Fruit fly (Drosophila melanogaster): ENCODE measurements around the gene Tie.

Gene Tie

DNA sequence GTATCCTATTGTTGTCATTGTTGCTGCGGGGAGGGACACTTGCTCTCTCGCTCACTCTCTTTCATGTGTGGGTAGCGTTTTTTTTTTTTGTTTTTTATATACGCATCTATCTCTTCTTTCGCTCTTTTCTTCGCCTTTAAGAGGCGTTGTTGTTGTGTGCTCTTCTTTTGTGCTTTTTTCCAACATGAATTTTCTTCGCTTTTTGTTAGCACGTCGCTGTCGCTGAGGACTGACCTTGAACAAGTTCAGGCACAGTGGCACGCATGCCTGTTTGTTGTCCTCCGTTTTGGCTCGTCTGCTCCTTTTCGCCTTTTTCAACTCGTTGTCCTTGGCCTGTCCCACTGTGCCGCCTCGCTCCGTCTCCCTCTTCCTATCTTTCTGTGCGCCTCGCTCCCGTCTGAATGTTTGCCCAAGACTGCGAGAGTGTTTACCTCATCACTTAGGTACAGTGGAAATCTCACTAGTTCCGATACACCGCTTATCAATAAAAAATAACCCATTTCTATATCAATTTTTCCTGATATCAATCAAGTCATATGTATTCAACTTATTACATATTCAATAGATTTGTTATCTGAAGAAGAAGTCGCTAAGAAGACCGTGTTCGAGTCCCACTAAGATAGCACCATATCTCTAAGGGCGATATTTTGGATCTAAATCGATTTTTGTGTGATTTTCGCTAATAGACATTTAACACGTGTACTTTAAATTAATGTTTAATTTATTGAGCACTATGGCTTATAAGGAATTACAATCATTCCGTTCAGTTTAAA, 11.3 kb upstream of the Tie start (continued):
- TF ChIP-seq unc-4 (GFP tag; IDR thresholded peaks at IDR 0.05; ENCODE audit: partially characterized antibody) (no peak), toy (GFP tag; IDR thresholded peaks at IDR 0.05) (no peak), CG34224 (GFP tag; IDR thresholded peaks at IDR 0.05; ENCODE audit: partially characterized antibody) (no peak), CG10274 (GFP tag; optimal IDR thresholded peaks at IDR 0.05) (peak; percentile 6), Hmr (GFP tag; optimal IDR thresholded peaks at IDR 0.05) (peak; percentile 23), Side (GFP tag; optimal IDR thresholded peaks at IDR 0.05) (peak; percentile 49), onecut (GFP tag; IDR thresholded peaks at IDR 0.05) (0 out of 2 replicates have a peak, but pooled peaks have one; percentile 15), lola (GFP tag; optimal IDR thresholded peaks at IDR 0.05) (no peak), CG34376 (GFP tag; optimal IDR thresholded peaks at IDR 0.05) (no peak), Antp (GFP tag; optimal IDR thresholded peaks at IDR 0.05) (peak; percentile 63), Chrac-16 (GFP tag; optimal IDR thresholded peaks at IDR 0.05) (peak; percentile 29), CHES-1-like (GFP tag; optimal IDR thresholded peaks at IDR 0.05) (peak; percentile 45), Adf1 (GFP tag; IDR thresholded peaks at IDR 0.05) (peak; percentile 58), Sry-β (GFP tag; optimal IDR thresholded peaks at IDR 0.05) (no peak), ara (GFP tag; IDR thresholded peaks at IDR 0.05) (peak; percentile 48; the same call in 1 of the 2 replicates), sens (GFP tag) (peak; percentile 92), oc (tag; optimal IDR thresholded peaks at IDR 0.05) (no peak), CG10321 (GFP tag; IDR thresholded peaks at IDR 0.05) (peak; percentile 36; the same call in 1 of the 2 replicates), ewg (GFP tag; optimal IDR thresholded peaks at IDR 0.05) (no peak), corto (GFP tag; optimal IDR thresholded peaks at IDR 0.05) (peak; percentile 26), CG10431 (GFP tag; optimal IDR thresholded peaks at IDR 0.05) (no peak), mam (GFP tag; optimal IDR thresholded peaks at IDR 0.05) (peak; percentile 66), CG13894 (tag; optimal IDR thresholded peaks at IDR 0.05) (peak; percentile 52), row (GFP tag; IDR thresholded peaks at IDR 0.05) (peak; percentile 81), pan (optimal IDR thresholded peaks at IDR 0.05) (no peak), pan (GFP tag; optimal IDR thresholded peaks at IDR 0.05 in 1 of 2, IDR thresholded peaks at IDR 0.05 in 1 of 2) (no peak), CG6765 (GFP tag; optimal IDR thresholded peaks at IDR 0.05) (no peak), cg (GFP tag; optimal IDR thresholded peaks at IDR 0.05) (no peak), shn (GFP tag; optimal IDR thresholded peaks at IDR 0.05) (peak; percentile 36), CG34422 (GFP tag; IDR thresholded peaks at IDR 0.05) (peak; percentile 19; the same call in 1 of the 3 replicates), bbx (GFP tag; IDR thresholded peaks at IDR 0.05; ENCODE audit: partially characterized antibody) (0 out of 2 replicates have a peak, but pooled peaks have one; percentile 11), Mad (GFP tag; optimal IDR thresholded peaks at IDR 0.05) (no peak), cas (GFP tag; IDR thresholded peaks at IDR 0.05) (no peak), Xrp1 (GFP tag; IDR thresholded peaks at IDR 0.05) (peak; percentile 64; the same call in 1 of the 2 replicates), lilli (GFP tag; optimal IDR thresholded peaks at IDR 0.05) (peak; percentile 68), Hmx (GFP tag; optimal IDR thresholded peaks at IDR 0.05) (no peak), CG8924 (tag; optimal IDR thresholded peaks at IDR 0.05) (peak; percentile 40), CG16813 (GFP tag; IDR thresholded peaks at IDR 0.05; ENCODE audit: partially characterized antibody) (no peak), otp (GFP tag; IDR thresholded peaks at IDR 0.05) (peak; percentile 36; the same call in 1 of the 3 replicates), Oaz (GFP tag; IDR thresholded peaks at IDR 0.05) (no peak), vnd (GFP tag; IDR thresholded peaks at IDR 0.05; ENCODE audit: partially characterized antibody) (no peak), esg (GFP tag; conservative IDR thresholded peaks at IDR 0.05) (peak; percentile 25; the same call in 1 of the 2 replicates), Med (GFP tag) (peak; percentile 96), ken (GFP tag; IDR thresholded peaks at IDR 0.05) (0 out of 3 replicates have a peak, but pooled peaks have one; percentile 25), Hr39 (optimal IDR thresholded peaks at IDR 0.05) (no peak), CG12155 (GFP tag; optimal IDR thresholded peaks at IDR 0.05) (peak; percentile 32), CG4424 (GFP tag; optimal IDR thresholded peaks at IDR 0.05) (peak; percentile 5), chif (GFP tag; optimal IDR thresholded peaks at IDR 0.05) (peak; percentile 39 to 41), zf30C (GFP tag; optimal IDR thresholded peaks at IDR 0.05) (no peak)

Measured in whole organism, embryonic.